Fruit fly (Drosophila melanogaster) whole organism, embryonic: ENCODE measurements around the gene CG32564.

ENCODE experiments used
- ATbp ChIP-seq: fragments of 200-800 bp; sonication (Bioruptor generic); optimal IDR thresholded peaks from 2 replicates; lab custom pipeline; 2017; ENCODE audit warnings: missing biosample characterization, mild to moderate bottlenecking, missing genetic modification characterization, missing genetic modification reagents
- Adf1 ChIP-seq: fragments of 200-800 bp; sonication (Bioruptor generic); IDR thresholded peaks from 2 replicates; pipeline ENCODE4 v1.3.6; 2022; ENCODE audit warnings: missing biosample characterization, missing genetic modification characterization
- C15 ChIP-seq: fragments of 200-800 bp; sonication (Bioruptor generic); IDR thresholded peaks from 3 replicates; pipeline ENCODE4 v1.3.6; 2022; ENCODE audit warnings: missing biosample characterization, missing genetic modification characterization
- CG10267 ChIP-seq: fragments of 200-800 bp; sonication (Bioruptor generic); optimal IDR thresholded peaks from 2 replicates; lab custom pipeline; 2018; ENCODE audit warnings: missing biosample characterization, mild to moderate bottlenecking, missing genetic modification characterization, moderate library complexity
- CG10321 ChIP-seq: fragments of 200-800 bp; sonication (Bioruptor generic); IDR thresholded peaks from 2 replicates; pipeline ENCODE4 v1.3.6; 2022; ENCODE audit warnings: missing biosample characterization, missing genetic modification characterization
- CG11247 ChIP-seq: fragments of 200-800 bp; sonication (Bioruptor generic); IDR thresholded peaks from 2 replicates; pipeline ENCODE4 v1.3.6; 2022; ENCODE audit warnings: missing biosample characterization, missing genetic modification characterization
- CG11398 ChIP-seq: fragments of 200-800 bp; sonication (Bioruptor generic); optimal IDR thresholded peaks from 2 replicates; lab custom pipeline; 2016; ENCODE audit warnings: missing biosample characterization, missing genetic modification characterization
- CG11456 ChIP-seq: fragments of 200-800 bp; sonication (Bioruptor generic); IDR thresholded peaks from 3 replicates; pipeline ENCODE4 v1.3.6; 2022; ENCODE audit warnings: missing biosample characterization, missing genetic modification characterization
- CG12071 ChIP-seq: fragments of 200-800 bp; sonication (Bioruptor generic); optimal IDR thresholded peaks from 3 replicates; lab custom pipeline; 2018; ENCODE audit warnings: missing biosample characterization, mild to moderate bottlenecking, missing genetic modification characterization
- CG14014 ChIP-seq: fragments of 200-800 bp; sonication (Bioruptor generic); IDR thresholded peaks from 2 replicates; pipeline ENCODE4 v1.3.6; 2022; ENCODE audit warnings: missing biosample characterization, missing genetic modification characterization
- CG14667 ChIP-seq: fragments of 200-800 bp; sonication (Bioruptor generic); IDR thresholded peaks from 2 replicates; pipeline ENCODE4 v1.3.6; 2022; ENCODE audit warnings: missing biosample characterization, missing genetic modification characterization
- CG16779 ChIP-seq: fragments of 200-800 bp; sonication (Bioruptor generic); IDR thresholded peaks from 2 replicates; pipeline ENCODE4 v1.3.6; 2022; ENCODE audit warnings: missing biosample characterization, missing genetic modification characterization
- CG16813 ChIP-seq: fragments of 200-800 bp; sonication (Bioruptor generic); IDR thresholded peaks from 3 replicates; pipeline ENCODE4 v1.3.6; 2022; ENCODE audit warnings: missing biosample characterization, missing genetic modification characterization; ENCODE audit not compliant: partially characterized antibody
- CG17802 ChIP-seq: fragments of 200-800 bp; sonication (Bioruptor generic); optimal IDR thresholded peaks from 2 replicates; lab custom pipeline; 2018; ENCODE audit warnings: missing biosample characterization, mild to moderate bottlenecking, missing genetic modification characterization, moderate library complexity
- CG18262 ChIP-seq: fragments of 200-800 bp; optimal IDR thresholded peaks from 3 replicates; lab custom pipeline; 2019; ENCODE audit warnings: missing biosample characterization, mild to moderate bottlenecking, missing genetic modification characterization, moderate library complexity
- CG30020 ChIP-seq: fragments of 200-800 bp; optimal IDR thresholded peaks from 2 replicates; lab custom pipeline; 2019; ENCODE audit warnings: missing biosample characterization, mild to moderate bottlenecking, missing genetic modification characterization, moderate library complexity
- CG32532 ChIP-seq: fragments of 200-800 bp; sonication (Bioruptor generic); IDR thresholded peaks from 2 replicates; pipeline ENCODE4 v1.3.6; 2022; ENCODE audit warnings: missing biosample characterization, missing genetic modification characterization
- CG4404 ChIP-seq: fragments of 200-800 bp; sonication (Bioruptor generic); IDR thresholded peaks from 2 replicates; pipeline ENCODE4 v1.3.6; 2022; ENCODE audit warnings: missing biosample characterization, missing genetic modification characterization
- CG4424 ChIP-seq: fragments of 200-800 bp; sonication (Bioruptor generic); optimal IDR thresholded peaks from 3 replicates; lab custom pipeline; 2016; ENCODE audit warnings: missing biosample characterization, missing genetic modification characterization
- CG8944 ChIP-seq: fragments of 200-800 bp; sonication (Bioruptor generic); optimal IDR thresholded peaks from 3 replicates; lab custom pipeline; 2016; ENCODE audit warnings: missing biosample characterization, missing genetic modification characterization
- CG9437 ChIP-seq: fragments of 200-800 bp; sonication (Bioruptor generic); optimal IDR thresholded peaks from 2 replicates; lab custom pipeline; 2018; ENCODE audit warnings: missing biosample characterization, mild to moderate bottlenecking, missing genetic modification characterization
- D19B ChIP-seq: fragments of 200-800 bp; sonication (Bioruptor generic); optimal IDR thresholded peaks from 2 replicates; lab custom pipeline; 2017; ENCODE audit warnings: missing biosample characterization, mild to moderate bottlenecking, missing genetic modification characterization
- Dek ChIP-seq: fragments of 200-800 bp; sonication (Bioruptor generic); optimal IDR thresholded peaks from 3 replicates; lab custom pipeline; 2019; ENCODE audit warnings: missing biosample characterization, mild to moderate bottlenecking, missing genetic modification characterization, moderate library complexity
- Dfd ChIP-seq, 2 experiments: fragments of >200 bp; optimal IDR thresholded peaks; 2 replicates each; lab custom pipeline; 2017; ENCODE audit warnings: missing biosample characterization in 2 of 2, missing genetic modification characterization in 2 of 2
- Drgx ChIP-seq: fragments of 200-800 bp; sonication (Bioruptor generic); IDR thresholded peaks from 2 replicates; pipeline ENCODE4 v1.3.6; 2022; ENCODE audit warnings: missing biosample characterization, missing genetic modification characterization
- Ets65A ChIP-seq: fragments of 200-800 bp; sonication (Bioruptor generic); peaks from one replicate; lab custom pipeline; 2016; ENCODE audit warnings: missing biosample characterization, missing genetic modification characterization
- Ets97D ChIP-seq: fragments of 200-800 bp; sonication (Bioruptor generic); optimal IDR thresholded peaks from 3 replicates; lab custom pipeline; 2016; ENCODE audit warnings: missing biosample characterization, missing genetic modification characterization
- Hand ChIP-seq: fragments of 200-800 bp; sonication (Bioruptor generic); optimal IDR thresholded peaks from 2 replicates; lab custom pipeline; 2017; ENCODE audit warnings: mild to moderate bottlenecking, missing biosample characterization, missing genetic modification reagents, missing genetic modification characterization
- Hey ChIP-seq: fragments of 200-800 bp; sonication (Bioruptor generic); optimal IDR thresholded peaks from 3 replicates; lab custom pipeline; 2018; ENCODE audit warnings: missing biosample characterization, mild to moderate bottlenecking, missing genetic modification characterization
- MESR4 ChIP-seq: fragments of 200-800 bp; sonication (Bioruptor generic); optimal IDR thresholded peaks from 2 replicates; lab custom pipeline; 2018; ENCODE audit warnings: missing biosample characterization, mild to moderate bottlenecking, missing genetic modification characterization, moderate library complexity
- MTF-1 ChIP-seq: fragments of 200-800 bp; sonication (Bioruptor generic); optimal IDR thresholded peaks from 2 replicates; lab custom pipeline; 2018; ENCODE audit warnings: missing biosample characterization, mild to moderate bottlenecking, missing genetic modification characterization, borderline replicate concordance
- Mad ChIP-seq: fragments of 200-800 bp; sonication (Bioruptor generic); optimal IDR thresholded peaks from 2 replicates; lab custom pipeline; 2016; ENCODE audit warnings: missing biosample characterization, missing genetic modification characterization
- Side ChIP-seq: fragments of 200-800 bp; sonication (Bioruptor generic); optimal IDR thresholded peaks from 2 replicates; lab custom pipeline; 2016; ENCODE audit warnings: missing biosample characterization, missing genetic modification characterization
- bab2 ChIP-seq: fragments of 200-800 bp; sonication (Bioruptor generic); optimal IDR thresholded peaks from 2 replicates; lab custom pipeline; 2016; ENCODE audit warnings: missing biosample characterization, missing genetic modification characterization
- bbx ChIP-seq: fragments of 200-800 bp; sonication (Bioruptor generic); IDR thresholded peaks from 2 replicates; pipeline ENCODE4 v1.3.6; 2022; ENCODE audit warnings: missing biosample characterization, missing genetic modification characterization; ENCODE audit not compliant: partially characterized antibody
- br ChIP-seq: fragments of >200 bp; optimal IDR thresholded peaks from 2 replicates; lab custom pipeline; 2017
- chn ChIP-seq: fragments of 200-800 bp; sonication (Bioruptor generic); optimal IDR thresholded peaks from 2 replicates; lab custom pipeline; 2016; ENCODE audit warnings: missing biosample characterization, missing genetic modification characterization
- dati ChIP-seq: fragments of 200-800 bp; sonication (Bioruptor generic); IDR thresholded peaks from 2 replicates; pipeline ENCODE4 v1.3.6; 2022; ENCODE audit warnings: missing biosample characterization, missing genetic modification characterization
- disco-r ChIP-seq: fragments of 200-800 bp; sonication (Bioruptor generic); optimal IDR thresholded peaks from 2 replicates; lab custom pipeline; 2016; ENCODE audit warnings: missing biosample characterization, missing genetic modification characterization
- dmrt99B ChIP-seq: fragments of 200-800 bp; sonication (Bioruptor generic); optimal IDR thresholded peaks from 2 replicates; lab custom pipeline; 2018; ENCODE audit warnings: missing biosample characterization, mild to moderate bottlenecking, missing genetic modification characterization, moderate library complexity
- en ChIP-seq: fragments of 200-800 bp; sonication (Bioruptor generic); optimal IDR thresholded peaks from 2 replicates; lab custom pipeline; 2016; ENCODE audit warnings: missing biosample characterization, missing genetic modification characterization
- eyg ChIP-seq: fragments of 200-800 bp; sonication (Bioruptor generic); optimal IDR thresholded peaks from 3 replicates; lab custom pipeline; 2016; ENCODE audit warnings: missing biosample characterization, missing genetic modification characterization
- gfzf ChIP-seq: fragments of 200-800 bp; sonication (Bioruptor generic); optimal IDR thresholded peaks from 2 replicates; lab custom pipeline; 2016; ENCODE audit warnings: missing biosample characterization, mild to moderate bottlenecking, missing genetic modification characterization, moderate library complexity
- jigr1 ChIP-seq: fragments of 200-800 bp; sonication (Bioruptor generic); IDR thresholded peaks from 3 replicates; pipeline ENCODE4 v1.3.6; 2022; ENCODE audit warnings: missing biosample characterization, missing genetic modification characterization
- kay ChIP-seq: fragments of 200-800 bp; sonication (Bioruptor generic); optimal IDR thresholded peaks from 2 replicates; lab custom pipeline; 2016; ENCODE audit warnings: missing biosample characterization, missing genetic modification characterization
- nerfin-2 ChIP-seq: fragments of 200-800 bp; sonication (Bioruptor generic); IDR thresholded peaks from 2 replicates; pipeline ENCODE4 v1.3.6; 2022; ENCODE audit warnings: missing biosample characterization, missing genetic modification characterization; ENCODE audit not compliant: partially characterized antibody
- ro ChIP-seq: fragments of 200-800 bp; sonication (Bioruptor generic); IDR thresholded peaks from 2 replicates; pipeline ENCODE4 v1.3.6; 2022; ENCODE audit warnings: missing biosample characterization, missing genetic modification characterization
- sr ChIP-seq: fragments of 200-800 bp; sonication (Bioruptor generic); IDR thresholded peaks from 3 replicates; pipeline ENCODE4 v1.3.6; 2022; ENCODE audit warnings: missing biosample characterization, missing genetic modification characterization
- tx ChIP-seq: fragments of 200-800 bp; sonication (Bioruptor generic); optimal IDR thresholded peaks from 2 replicates; lab custom pipeline; 2016; ENCODE audit warnings: missing biosample characterization, missing genetic modification characterization
- zen2 ChIP-seq: fragments of 200-800 bp; sonication (Bioruptor generic); IDR thresholded peaks from 3 replicates; pipeline ENCODE4 v1.3.6; 2022; ENCODE audit warnings: missing biosample characterization, missing genetic modification characterization; ENCODE audit not compliant: partially characterized antibody
- zf30C ChIP-seq: fragments of 200-800 bp; sonication (Bioruptor generic); optimal IDR thresholded peaks from 3 replicates; lab custom pipeline; 2018; ENCODE audit warnings: missing biosample characterization, mild to moderate bottlenecking, missing genetic modification characterization

CG32564 gene

DNA sequence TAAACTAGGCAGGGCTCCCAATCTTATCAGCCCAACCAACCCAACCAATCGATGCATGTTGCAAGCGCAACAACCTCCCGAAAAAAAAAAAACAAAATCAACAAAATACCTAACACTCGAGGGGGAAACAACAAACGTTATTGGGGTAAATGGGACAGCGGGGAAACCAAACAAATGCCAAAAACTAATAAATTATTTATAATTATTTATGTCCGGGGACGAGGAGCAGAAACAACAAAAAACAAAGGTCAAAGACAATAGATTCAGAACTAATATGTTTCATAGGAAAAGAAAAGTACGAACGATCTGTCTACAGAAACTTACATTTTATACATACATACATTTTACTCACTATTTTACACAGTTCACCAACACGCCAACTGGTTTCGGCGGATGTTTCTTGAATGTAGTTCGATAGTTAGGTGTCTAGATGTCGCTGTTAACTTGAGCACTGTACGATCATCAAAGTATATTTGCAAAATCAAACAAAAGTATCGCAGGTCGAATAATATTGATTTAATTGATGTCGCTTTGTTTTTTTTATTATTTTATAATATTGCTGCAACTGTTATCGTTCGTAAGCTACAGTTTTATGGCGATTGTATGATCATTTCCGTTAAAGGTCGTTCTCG, 30.5 kb upstream of the CG32564 start (continued):
- TF ChIP-seq CG17802 (tag; lab: Kevin White, UChicago) (no peak), CG10321 (GFP tag; lab: Robert Waterston, UW) (no peak), CG4424 (GFP tag; lab: Kevin White, UChicago) (peak; percentile 9), zf30C (GFP tag; lab: Kevin White, UChicago) (no peak), CG16779 (no peak), bbx (peak; percentile 42; the same call in 1 of the 2 replicates), CG18262 (tag; lab: Kevin White, UChicago) (no peak), CG11247 (peak; percentile 54), Ets65A (peak; percentile 90), Adf1 (GFP tag; lab: Robert Waterston, UW) (no peak), CG11456 (peak; percentile 68; the same call in 2 of the 3 replicates), zen2 (GFP tag; lab: Robert Waterston, UW) (no peak), en (no peak), Mad (GFP tag; lab: Kevin White, UChicago) (peak; percentile 36), Ets97D (GFP tag; lab: Kevin White, UChicago) (peak; percentile 1), CG9437 (GFP tag; lab: Kevin White, UChicago) (no peak), eyg (GFP tag; lab: Kevin White, UChicago) (no peak), MTF-1 (GFP tag; lab: Kevin White, UChicago) (peak; percentile 8), br (lab: Kevin White, UChicago) (no peak), chn (GFP tag; lab: Kevin White, UChicago) (peak; percentile 12), Dfd (GFP tag; optimal IDR thresholded peaks at IDR 0.05; lab: Kevin White, UChicago) (no peak), C15 (no peak), nerfin-2 (GFP tag; lab: Robert Waterston, UW) (no peak), CG10267 (tag; lab: Kevin White, UChicago) (peak; percentile 41), Hand (GFP tag; lab: Kevin White, UChicago) (no peak), MESR4 (GFP tag; lab: Kevin White, UChicago) (no peak), CG30020 (tag; lab: Kevin White, UChicago) (no peak), CG14667 (GFP tag; lab: Robert Waterston, UW) (no peak), gfzf (peak; percentile 8), Drgx (GFP tag; lab: Robert Waterston, UW) (no peak), CG32532 (GFP tag; lab: Robert Waterston, UW) (peak; percentile 74), ro (GFP tag; lab: Robert Waterston, UW) (no peak), CG14014 (GFP tag; lab: Robert Waterston, UW) (no peak), CG4404 (GFP tag; lab: Robert Waterston, UW) (no peak), Side (GFP tag; lab: Kevin White, UChicago) (no peak), sr (GFP tag; lab: Robert Waterston, UW) (no peak), Dek (tag; lab: Kevin White, UChicago) (peak; percentile 26), CG11398 (GFP tag; lab: Kevin White, UChicago) (no peak), ATbp (GFP tag; lab: Kevin White, UChicago) (no peak), bab2 (GFP tag; lab: Kevin White, UChicago) (no peak), dmrt99B (tag; lab: Kevin White, UChicago) (no peak), dati (GFP tag; lab: Robert Waterston, UW) (no peak), D19B (no peak), kay (GFP tag; lab: Kevin White, UChicago) (no peak), CG12071 (GFP tag; lab: Kevin White, UChicago) (no peak), Hey (tag; lab: Kevin White, UChicago) (no peak), CG8944 (GFP tag; lab: Kevin White, UChicago) (peak; percentile 33), tx (GFP tag; lab: Kevin White, UChicago) (peak; percentile 4), jigr1 (GFP tag; lab: Robert Waterston, UW) (no peak), CG16813 (GFP tag; lab: Robert Waterston, UW) (peak; percentile 51; the same call in 1 of the 3 replicates), disco-r (no peak)
